Fruit fly (Drosophila melanogaster) whole organism, prepupa: ENCODE measurements around the gene aust.

ENCODE experiments used
- CG11294 ChIP-seq: fragments of 200-800 bp; sonication (Bioruptor generic); IDR thresholded peaks from 2 replicates; pipeline ENCODE4 v1.3.6; 2022; ENCODE audit warnings: missing biosample characterization, missing genetic modification characterization
- CG34406 ChIP-seq: fragments of 200-800 bp; sonication (Bioruptor generic); optimal IDR thresholded peaks from 3 replicates; lab custom pipeline; 2016; ENCODE audit warnings: missing biosample characterization, missing genetic modification characterization
- CG6163 ChIP-seq: fragments of 200-800 bp; sonication (Bioruptor generic); IDR thresholded peaks from 3 replicates; pipeline ENCODE4 v1.3.6; 2022; ENCODE audit warnings: missing biosample characterization, missing genetic modification characterization
- CG7368 ChIP-seq: fragments of 200-800 bp; sonication (Bioruptor generic); optimal IDR thresholded peaks from 3 replicates; lab custom pipeline; 2016; ENCODE audit warnings: missing biosample characterization, missing genetic modification characterization
- Gug ChIP-seq: fragments of 200-800 bp; sonication (Bioruptor generic); IDR thresholded peaks from 2 replicates; pipeline ENCODE4 v1.3.6; 2022; ENCODE audit warnings: missing biosample characterization, missing genetic modification characterization
- Smox ChIP-seq: fragments of 200-800 bp; sonication (Bioruptor generic); optimal IDR thresholded peaks from 3 replicates; lab custom pipeline; 2016; ENCODE audit warnings: missing biosample characterization, missing genetic modification characterization
- svp ChIP-seq: fragments of 200-800 bp; sonication (Bioruptor generic); peaks from one replicate; lab custom pipeline; 2016; ENCODE audit warnings: missing biosample characterization, missing genetic modification characterization
- vri ChIP-seq: fragments of 200-800 bp; sonication (Bioruptor generic); optimal IDR thresholded peaks from 3 replicates; lab custom pipeline; 2016; ENCODE audit warnings: missing biosample characterization, mild to moderate bottlenecking, missing genetic modification characterization

DNA sequence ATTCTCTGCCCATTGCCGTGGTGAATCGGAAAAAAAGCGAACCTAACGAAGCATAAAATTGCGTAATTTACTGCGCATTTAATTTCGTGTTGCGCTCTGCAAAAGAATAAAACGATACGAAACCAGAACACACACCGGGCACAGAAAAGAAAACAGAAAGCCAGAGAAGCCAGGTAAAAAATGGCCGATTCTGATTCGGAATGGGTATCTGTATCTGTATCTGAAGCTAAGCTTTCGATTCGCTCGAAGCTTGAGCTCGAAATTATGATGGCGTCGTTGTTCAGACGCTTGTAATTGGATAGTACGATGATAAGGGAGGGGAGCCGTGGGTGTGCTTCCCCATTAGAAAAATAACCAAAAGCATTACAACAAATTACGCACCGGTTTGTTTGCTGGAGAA, 27.6 kb downstream of the aust start:
- no peak for TF ChIP-seq CG6163 (GFP tag; lab: Robert Waterston, UW)
- TF ChIP-seq CG34406 (GFP tag; lab: Kevin White, UChicago): no peak
- no peak for TF ChIP-seq svp (GFP tag; lab: Kevin White, UChicago)
- TF ChIP-seq Gug: no peak
- no peak for TF ChIP-seq CG11294 (GFP tag; lab: Robert Waterston, UW)
- TF ChIP-seq CG7368 (GFP tag; lab: Kevin White, UChicago): no peak
- no peak for TF ChIP-seq Smox (GFP tag; lab: Kevin White, UChicago)
- no peak for TF ChIP-seq vri
